Worm (Caenorhabditis elegans) whole organism, L3 larva: ENCODE measurements around the gene srab-22.

Source experiments
- ceh-28 ChIP-seq: fragments of 150-350 bp; optimal IDR thresholded peaks from 2 replicates; lab custom pipeline; 2014; ENCODE audit warnings: missing biosample characterization, missing genetic modification reagents, missing genetic modification characterization
- ceh-82 ChIP-seq: fragments of 150-350 bp; optimal IDR thresholded peaks from 2 replicates; lab custom pipeline; 2014; ENCODE audit warnings: missing biosample characterization, missing genetic modification characterization
- egl-27 ChIP-seq: sonication (generic microtip); optimal IDR thresholded peaks from 4 replicates; lab custom pipeline; 2017; ENCODE audit warnings: missing biosample characterization, missing genetic modification reagents, missing genetic modification characterization
- jun-1 ChIP-seq: fragments of 150-350 bp; optimal IDR thresholded peaks from 2 replicates; lab custom pipeline; 2014; ENCODE audit warnings: missing biosample characterization, missing genetic modification reagents, missing genetic modification characterization
- mdl-1 ChIP-seq: fragments of 150-350 bp; optimal IDR thresholded peaks from 2 replicates; lab custom pipeline; 2014; ENCODE audit warnings: missing biosample characterization, missing genetic modification characterization
- nfya-1 ChIP-seq: sonication (generic microtip); optimal IDR thresholded peaks from 2 replicates; lab custom pipeline; 2017; ENCODE audit warnings: missing genetic modification characterization, mild to moderate bottlenecking, missing compliant biosample characterization, antibody characterized with exemption, moderate library complexity; ENCODE audit not compliant: insufficient read depth
- nhr-12 ChIP-seq: fragments of 150-350 bp; optimal IDR thresholded peaks from 2 replicates; lab custom pipeline; 2014; ENCODE audit warnings: missing biosample characterization, missing genetic modification characterization
- tbx-2 ChIP-seq: sonication (generic microtip); optimal IDR thresholded peaks from 2 replicates; lab custom pipeline; 2016; ENCODE audit warnings: mild to moderate bottlenecking, missing genetic modification characterization, missing compliant biosample characterization
- ztf-11 ChIP-seq: fragments of 150-350 bp; optimal IDR thresholded peaks from 2 replicates; lab custom pipeline; 2014; ENCODE audit warnings: missing biosample characterization, missing genetic modification characterization

DNA sequence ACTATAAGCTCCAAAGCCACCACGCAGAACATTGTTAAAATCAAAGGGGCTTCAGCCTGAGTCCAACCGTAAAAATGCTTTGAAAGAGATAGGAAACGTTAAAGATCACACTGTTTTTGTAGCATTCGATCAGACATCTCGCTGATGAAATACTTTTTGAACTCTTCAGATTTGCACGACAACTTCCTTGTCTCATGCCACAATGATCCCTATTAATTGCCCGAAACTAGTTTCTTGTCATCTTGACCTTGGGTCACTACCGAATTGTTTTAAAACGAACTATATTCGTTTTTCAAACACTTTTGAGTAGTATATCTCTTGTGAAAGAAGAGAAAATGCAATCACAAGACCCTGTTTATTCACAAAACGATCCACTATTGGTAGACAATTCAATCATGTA is 8.2 kb upstream of the srab-22 start, which contains the start of gene T20D4.3:
- TF ChIP-seq mdl-1 (tag; lab: Kevin White, UChicago) (no peak), ceh-82 (no peak), jun-1 (tag; lab: Kevin White, UChicago) (no peak), nfya-1 (tag; lab: Kevin White, UChicago) (no peak), ceh-28 (tag; lab: Kevin White, UChicago) (no peak), ztf-11 (tag; lab: Kevin White, UChicago) (no peak), egl-27 (tag; lab: Kevin White, UChicago) (no peak), tbx-2 (tag; lab: Kevin White, UChicago) (no peak), nhr-12 (tag; lab: Kevin White, UChicago) (no peak)
